Worm (Caenorhabditis elegans) whole organism, midembryonic: ENCODE measurements around the gene C27F2.4.

ENCODE experiments used
- cog-1 ChIP-seq: sonication (generic microtip); optimal IDR thresholded peaks from 2 replicates; lab custom pipeline; 2016; ENCODE audit warnings: missing genetic modification characterization, missing compliant biosample characterization
- flt-1 ChIP-seq: fragments of 200-800 bp; sonication (Bioruptor generic); IDR thresholded peaks from 2 replicates; pipeline ENCODE4 v1.3.6; 2022; ENCODE audit warnings: missing genetic modification characterization, missing compliant biosample characterization
- klf-2 ChIP-seq: fragments of 200-800 bp; sonication (Bioruptor generic); conservative IDR thresholded peaks from 2 replicates; pipeline ENCODE4 v1.3.6; 2022; ENCODE audit warnings: missing genetic modification reagents, missing genetic modification characterization, missing compliant biosample characterization
- med-1 ChIP-seq: sonication (generic microtip); optimal IDR thresholded peaks from 2 replicates; lab custom pipeline; 2017; ENCODE audit warnings: missing genetic modification characterization, mild to moderate bottlenecking, missing compliant biosample characterization, antibody characterized with exemption, missing genetic modification reagents; ENCODE audit not compliant: insufficient read depth
- ref-1 ChIP-seq: fragments of 200-800 bp; sonication (Bioruptor generic); conservative IDR thresholded peaks from 2 replicates; pipeline ENCODE4 v1.3.6; 2022; ENCODE audit warnings: missing genetic modification reagents, missing genetic modification characterization, missing compliant biosample characterization

DNA sequence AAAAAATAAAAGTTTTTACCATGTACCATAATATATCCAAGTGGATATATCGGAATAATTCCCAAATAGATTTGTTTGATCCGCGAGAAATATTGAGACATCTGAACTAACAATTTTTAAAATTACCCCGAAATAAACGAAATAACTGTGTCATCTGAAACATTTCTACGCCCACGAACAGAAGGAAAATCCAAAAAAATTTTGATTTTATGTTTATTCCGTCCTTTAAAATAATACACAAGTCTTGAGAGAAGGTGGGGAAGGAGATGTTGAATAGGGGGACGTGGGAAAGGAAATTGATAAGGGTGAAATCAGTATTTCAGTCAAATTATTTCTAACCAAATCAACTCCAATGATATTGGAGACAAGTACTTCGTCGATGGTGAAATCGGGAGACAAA lies 48.6 kb upstream of the C27F2.4 start, which contains the start of gene R144.11:
- no peak for TF ChIP-seq flt-1 (GFP tag; lab: Robert Waterston, UW)
- no peak for TF ChIP-seq med-1
- TF ChIP-seq klf-2 (GFP tag; lab: Robert Waterston, UW), result no peak
- no peak for TF ChIP-seq ref-1
- TF ChIP-seq cog-1 (tag; lab: Kevin White, UChicago), result no peak
